Worm (Caenorhabditis elegans): ENCODE measurements around the gene Y17G7B.22.

DNA sequence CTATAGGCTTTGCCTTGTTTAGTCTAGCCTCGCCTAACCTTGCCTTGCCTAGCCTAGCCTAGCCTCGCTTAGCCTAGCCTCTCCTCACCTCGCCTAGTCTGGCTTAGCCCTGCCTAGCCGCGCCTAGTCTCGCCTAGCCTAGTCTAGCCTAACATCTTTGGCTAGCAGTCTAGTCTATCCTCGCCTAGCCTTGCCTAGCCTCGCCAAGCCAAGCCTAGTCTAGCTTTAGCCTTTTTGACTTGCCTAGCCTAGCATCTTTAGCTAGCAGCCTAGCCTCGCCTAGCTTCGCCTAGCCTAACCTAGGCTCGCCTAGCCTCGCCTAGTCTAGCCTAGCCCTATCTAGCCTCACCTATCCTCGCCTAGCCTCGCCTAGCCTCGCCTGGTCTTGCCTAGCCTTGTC lies 43.2 kb downstream of the Y17G7B.22 start:
- TF ChIP-seq tbx-37 (GFP tag; conservative IDR thresholded peaks at IDR 0.05) = no peak
- TF ChIP-seq ama-1 (optimal IDR thresholded peaks at IDR 0.05) = no peak

All from whole organism, early embryonic.